Worm (Caenorhabditis elegans) whole organism, L4/young adult: ENCODE data around the gene R12C12.9.

ENCODE experiments used
- W03F9.2 ChIP-seq: fragments of 150-350 bp; optimal IDR thresholded peaks from 2 replicates; lab custom pipeline; 2014; ENCODE audit warnings: missing biosample characterization, missing genetic modification characterization
- dao-5 ChIP-seq: sonication (generic microtip); optimal IDR thresholded peaks from 2 replicates; lab custom pipeline; 2016; ENCODE audit warnings: missing genotype, missing genetic modification characterization, moderate library complexity, missing compliant biosample characterization
- him-1 ChIP-seq: sonication (generic microtip); optimal IDR thresholded peaks from 2 replicates; lab custom pipeline; 2016; ENCODE audit warnings: missing genotype, missing genetic modification reagents, missing genetic modification characterization, missing compliant biosample characterization

Gene R12C12.9

DNA sequence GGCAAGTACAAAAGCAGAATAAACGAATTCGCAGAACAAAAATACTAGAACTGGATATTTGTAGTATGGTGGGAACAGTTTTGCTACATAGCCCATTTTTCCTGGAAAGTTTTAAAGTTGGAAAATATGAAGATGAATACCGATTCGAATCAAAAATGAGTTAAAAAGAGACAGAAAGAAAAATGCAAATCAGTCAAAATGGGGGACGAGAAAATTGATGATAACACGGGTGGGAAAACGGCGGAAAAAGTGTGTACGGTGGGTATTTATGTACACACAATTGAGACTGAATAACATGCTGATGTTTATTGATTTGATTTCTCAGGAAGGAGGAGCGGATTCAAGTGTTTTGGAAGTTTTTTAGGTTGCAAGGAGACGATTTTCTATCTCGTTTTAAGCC, at the start of gene R12C12.9:
R12C12.9 (minus strand) TSS at position 101 of the 400 bp plus-strand sequence.
- TF ChIP-seq dao-5 (no peak), him-1 (tag; lab: Kevin White, UChicago) (no peak), W03F9.2 (tag; lab: Kevin White, UChicago) (no peak)

DNA sequence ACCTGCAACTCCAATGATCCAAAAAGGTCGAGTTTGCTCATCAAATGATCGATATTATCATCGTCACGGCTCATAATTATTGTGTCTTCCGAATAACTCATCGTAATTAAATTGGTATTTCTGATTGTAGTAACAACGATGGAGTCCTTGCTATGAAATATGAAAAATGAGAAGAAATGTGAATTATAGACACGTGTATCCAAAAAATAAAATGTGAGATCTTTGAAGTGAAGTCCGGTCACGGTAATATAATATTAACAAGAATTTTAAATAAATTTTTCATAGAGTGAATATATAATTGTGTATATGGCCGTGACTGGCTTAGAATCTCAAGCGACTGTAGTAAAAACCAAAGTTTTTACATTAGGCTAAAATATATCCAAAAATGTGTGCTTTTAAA, 42.3 kb upstream of the R12C12.9 start, which contains the start of gene H12I13.1:
H12I13.1 (minus strand) TSS at position 101 of the 400 bp plus-strand sequence.
- TF ChIP-seq W03F9.2 (tag; lab: Kevin White, UChicago) (no peak), dao-5 (no peak), him-1 (tag; lab: Kevin White, UChicago) (no peak)

DNA sequence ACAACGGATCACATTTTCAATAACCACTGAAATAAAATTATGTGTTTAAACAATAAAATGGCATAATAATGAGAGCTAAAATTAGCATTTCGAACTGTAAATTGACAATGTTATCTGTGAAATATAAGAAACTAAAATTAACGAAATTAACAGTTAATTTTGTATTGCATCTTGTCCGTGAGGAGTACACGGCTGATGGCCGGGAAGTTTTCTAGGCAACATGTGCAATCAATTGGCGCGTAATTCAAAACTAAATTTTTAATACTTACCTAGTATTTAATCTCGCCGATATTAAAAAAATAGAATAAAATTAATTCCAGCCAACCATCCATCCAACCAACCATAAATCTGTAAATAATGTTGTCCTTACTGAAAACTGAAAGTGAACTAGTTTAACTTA, 36.7 kb upstream of the R12C12.9 start:
- TF ChIP-seq him-1 (tag; lab: Kevin White, UChicago) (peak; percentile 40), W03F9.2 (tag; lab: Kevin White, UChicago) (peak; percentile 69), dao-5 (no peak)

ce11 chrII:6055927-6056326, 31.1 kb upstream of the R12C12.9 start, which contains the start of gene R12C12.7:
R12C12.7 (minus strand) TSS chrII:6055985.
- TF ChIP-seq him-1 (tag; lab: Kevin White, UChicago) (no peak), W03F9.2 (tag; lab: Kevin White, UChicago) (no peak), dao-5 (no peak)

- TF ChIP-seq him-1 (tag; lab: Kevin White, UChicago) (no peak), W03F9.2 (tag; lab: Kevin White, UChicago) (no peak), dao-5 (no peak)
These were observed 25.3 kb upstream of the R12C12.9 start, which contains the start of gene gldc-1 for ce11 chrII:6050120-6050519. gldc-1 (plus strand) TSS chrII:6050420.

DNA sequence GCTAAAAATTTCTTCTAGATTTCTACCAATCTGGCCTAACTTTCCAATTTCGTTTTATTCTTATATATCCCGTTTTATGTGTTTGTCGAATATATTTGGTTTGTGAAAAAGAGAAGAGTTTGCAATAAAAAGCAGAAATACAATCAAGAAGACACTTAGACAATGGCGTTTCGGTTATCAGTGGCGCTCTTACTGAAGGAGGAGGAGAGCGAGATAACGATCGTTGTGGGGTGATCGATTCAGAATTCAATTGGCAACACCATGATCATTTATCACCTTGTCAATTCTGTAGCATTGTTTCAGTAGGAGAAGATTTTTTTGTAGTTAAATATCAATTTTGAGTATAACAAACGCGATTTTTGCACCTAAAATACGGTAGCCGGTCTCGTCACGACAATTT, 24.8 kb upstream of the R12C12.9 start:
- TF ChIP-seq him-1 (tag; lab: Kevin White, UChicago) (no peak), W03F9.2 (tag; lab: Kevin White, UChicago) (no peak), dao-5 (no peak)

- TF ChIP-seq him-1 (tag; lab: Kevin White, UChicago) (peak; percentile 36), dao-5 (no peak), W03F9.2 (tag; lab: Kevin White, UChicago) (peak; percentile 88)
These were observed 22.9 kb upstream of the R12C12.9 start, which contains the start of the genes R12C12.6 and ran-5 for ce11 chrII:6047639-6048159. R12C12.6 (minus strand) TSS chrII:6047867. ran-5 (plus strand) TSS chrII:6048109.

DNA sequence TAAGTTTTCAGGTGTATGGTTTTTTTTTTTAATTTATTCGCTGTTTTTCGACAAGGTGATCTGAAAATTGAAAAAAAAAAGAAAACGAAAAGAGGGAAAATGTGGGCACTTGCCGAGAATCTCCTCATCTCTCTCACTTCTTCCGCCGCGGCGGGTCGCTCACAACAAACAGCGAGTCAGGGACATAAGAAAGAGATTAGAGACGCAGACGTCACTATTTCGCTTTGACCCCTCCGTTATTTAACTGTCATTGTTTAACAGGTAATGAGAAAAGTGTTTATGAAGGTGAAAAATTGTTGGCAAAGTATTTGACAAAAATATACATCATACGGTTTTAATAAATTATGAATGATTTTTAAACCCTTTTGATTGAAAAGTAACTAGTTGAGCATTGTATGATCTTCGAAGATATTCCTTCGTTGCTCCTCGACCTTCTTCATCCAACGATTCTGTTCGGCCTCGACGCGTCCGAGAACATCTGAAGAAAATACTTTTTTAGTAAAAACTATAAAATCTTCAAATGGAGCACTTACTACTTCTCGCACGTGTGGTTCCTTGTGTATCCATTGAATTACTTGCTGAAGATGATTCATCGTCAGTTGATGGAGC, 21.3 kb upstream of the R12C12.9 start:
- TF ChIP-seq W03F9.2 (tag; lab: Kevin White, UChicago) (no peak), him-1 (tag; lab: Kevin White, UChicago) (no peak), dao-5 (no peak)

DNA sequence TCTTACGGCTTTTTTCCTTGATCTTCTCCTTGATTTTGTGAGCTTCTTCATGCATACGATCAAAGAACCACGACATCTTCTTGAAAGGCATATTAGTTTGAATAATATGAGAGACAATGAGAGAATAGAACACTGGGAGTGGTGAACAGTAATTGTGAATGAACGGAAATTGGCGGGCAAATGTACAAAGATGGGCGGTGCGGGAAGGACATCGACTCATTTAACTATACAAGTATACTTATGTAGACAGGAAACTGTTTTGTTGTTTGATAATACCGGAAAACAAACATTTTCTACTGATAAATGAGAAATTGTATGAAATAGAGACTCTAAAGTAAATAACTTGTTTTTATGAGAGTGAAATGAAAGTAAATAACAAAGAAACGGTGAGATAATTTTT, 20.3 kb upstream of the R12C12.9 start, which contains the start of gene R12C12.5:
R12C12.5 (minus strand) TSS at position 101 of the 400 bp plus-strand sequence.
- no peak for TF ChIP-seq him-1 (tag; lab: Kevin White, UChicago)
- no peak for TF ChIP-seq dao-5
- no peak for TF ChIP-seq W03F9.2 (tag; lab: Kevin White, UChicago)

- TF ChIP-seq him-1 (tag; lab: Kevin White, UChicago) (no peak), dao-5 (no peak), W03F9.2 (tag; lab: Kevin White, UChicago) (no peak)
These were observed 18.4 kb upstream of the R12C12.9 start, which contains the start of gene R12C12.10 for ce11 chrII:6043166-6043565. R12C12.10 (minus strand) TSS chrII:6043266.

ce11 chrII:6031106-6031505, 6.3 kb upstream of the R12C12.9 start, which contains the start of gene frpr-16:
frpr-16 (minus strand) TSS chrII:6031206.
- no peak for TF ChIP-seq him-1 (tag; lab: Kevin White, UChicago)
- no peak for TF ChIP-seq dao-5
- no peak for TF ChIP-seq W03F9.2 (tag; lab: Kevin White, UChicago)

DNA sequence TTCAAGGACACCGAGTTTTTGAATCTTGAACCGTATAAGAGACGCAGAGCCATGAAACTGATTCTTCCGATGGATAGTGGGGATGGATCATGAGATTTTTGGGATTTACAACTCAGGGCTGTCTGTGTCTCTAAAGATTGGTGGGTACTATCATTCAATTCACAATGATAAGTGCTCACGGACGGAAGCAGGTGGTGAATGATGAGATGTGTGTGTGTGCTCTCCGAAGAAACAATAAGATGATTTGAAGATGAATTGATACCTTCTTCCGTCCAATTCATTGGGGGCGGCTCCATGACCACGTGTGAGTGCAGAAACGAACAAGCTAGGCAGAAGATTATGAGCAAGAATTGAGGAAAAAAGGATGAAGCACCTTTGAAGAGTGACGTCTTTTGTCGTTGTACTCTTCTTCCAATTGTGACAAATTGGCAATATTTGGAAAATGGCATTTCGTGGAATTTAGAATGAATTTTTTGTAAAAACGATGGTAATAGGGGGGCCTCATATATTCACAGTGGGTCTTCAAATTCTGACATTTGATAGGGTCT, 3.9 kb upstream of the R12C12.9 start:
- TF ChIP-seq W03F9.2 (tag; lab: Kevin White, UChicago) (no peak), dao-5 (no peak), him-1 (tag; lab: Kevin White, UChicago) (no peak)

DNA sequence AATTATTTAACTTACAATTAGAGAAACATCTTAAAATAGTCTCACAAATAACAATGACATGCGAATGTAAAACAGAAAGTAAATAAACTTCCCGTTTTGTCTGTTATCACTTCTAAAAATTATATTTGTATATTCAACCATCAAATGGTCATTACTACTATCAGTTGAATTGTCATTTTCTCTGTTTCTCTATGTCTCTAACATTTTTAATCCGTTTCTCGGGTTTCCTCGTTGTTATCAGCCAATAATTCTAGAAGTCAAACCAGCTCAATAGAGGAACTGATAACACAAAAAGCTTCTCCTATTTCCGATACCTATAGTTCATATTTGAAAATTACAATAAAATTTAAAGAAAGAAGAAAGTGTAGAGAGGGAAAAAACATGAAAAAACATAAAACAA, 1.9 kb upstream of the R12C12.9 start:
- TF ChIP-seq dao-5, result no peak
- TF ChIP-seq him-1 (tag; lab: Kevin White, UChicago), result no peak
- TF ChIP-seq W03F9.2 (tag; lab: Kevin White, UChicago), result no peak

DNA sequence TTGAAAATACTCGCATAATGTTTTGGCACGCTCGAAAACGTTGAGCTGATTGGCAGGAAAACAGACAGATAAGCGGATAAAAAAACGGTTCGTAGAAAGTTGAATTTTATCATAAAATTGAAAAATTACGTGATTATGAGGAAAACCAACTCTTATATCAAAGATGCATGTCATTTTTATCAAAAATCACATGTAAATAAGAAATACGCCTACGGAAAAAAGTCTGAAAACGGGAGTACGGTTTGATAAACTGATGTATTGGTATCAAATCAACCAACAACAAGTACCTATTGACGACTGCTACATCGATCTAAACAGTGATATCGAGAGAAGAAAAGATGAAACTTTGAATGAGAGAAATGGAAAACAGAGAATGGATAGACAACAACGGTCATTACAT, 868 bp upstream of the R12C12.9 start:
- TF ChIP-seq him-1 (tag; lab: Kevin White, UChicago) (no peak), W03F9.2 (tag; lab: Kevin White, UChicago) (no peak), dao-5 (no peak)
